Fruit fly (Drosophila melanogaster) whole organism, embryonic: Measurements from ENCODE around the gene CG8176.
A peak's percentile ranks its signal among the peaks of the same experiment; 100 is the strongest.

Source experiments
- CG1024 ChIP-seq: fragments of 200-800 bp; sonication (Bioruptor generic); IDR thresholded peaks from 2 replicates; pipeline ENCODE4 v1.3.6; 2022; ENCODE audit warnings: missing biosample characterization, missing genetic modification characterization
- CG10979 ChIP-seq: fragments of 200-800 bp; sonication (Bioruptor generic); optimal IDR thresholded peaks from 2 replicates; lab custom pipeline; 2018; ENCODE audit warnings: missing biosample characterization, mild to moderate bottlenecking, missing genetic modification characterization, moderate library complexity
- CG11085 ChIP-seq: fragments of 200-800 bp; sonication (Bioruptor generic); IDR thresholded peaks from 2 replicates; pipeline ENCODE4 v1.3.6; 2022; ENCODE audit warnings: missing biosample characterization, missing genetic modification characterization
- CG11695 ChIP-seq: fragments of 200-800 bp; sonication (Bioruptor generic); IDR thresholded peaks from 3 replicates; pipeline ENCODE4 v1.3.6; 2022; ENCODE audit warnings: missing biosample characterization, missing genetic modification characterization
- CG12391 ChIP-seq: fragments of 200-800 bp; sonication (Bioruptor generic); optimal IDR thresholded peaks from 3 replicates; lab custom pipeline; 2018; ENCODE audit warnings: missing biosample characterization, mild to moderate bottlenecking, missing genetic modification characterization, moderate library complexity
- CG12744 ChIP-seq: fragments of 200-800 bp; sonication (Bioruptor generic); optimal IDR thresholded peaks from 2 replicates; lab custom pipeline; 2016; ENCODE audit warnings: missing biosample characterization, missing genetic modification characterization
- CG1602 ChIP-seq: fragments of 200-800 bp; sonication (Bioruptor generic); optimal IDR thresholded peaks from 3 replicates; lab custom pipeline; 2016; ENCODE audit warnings: missing biosample characterization, missing genetic modification characterization
- CG17385 ChIP-seq: fragments of 200-800 bp; sonication (Bioruptor generic); optimal IDR thresholded peaks from 3 replicates; lab custom pipeline; 2018; ENCODE audit warnings: missing biosample characterization, mild to moderate bottlenecking, missing genetic modification characterization
- CG1792 ChIP-seq: fragments of 200-800 bp; sonication (Bioruptor generic); optimal IDR thresholded peaks from 2 replicates; lab custom pipeline; 2016; ENCODE audit warnings: missing biosample characterization, missing genetic modification characterization
- CG2875 ChIP-seq: fragments of 200-800 bp; sonication (Bioruptor generic); optimal IDR thresholded peaks from 2 replicates; lab custom pipeline; 2017; ENCODE audit warnings: missing biosample characterization, mild to moderate bottlenecking, missing genetic modification characterization, missing genetic modification reagents
- CG3163 ChIP-seq: fragments of 200-800 bp; sonication (Bioruptor generic); optimal IDR thresholded peaks from 3 replicates; lab custom pipeline; 2016; ENCODE audit warnings: missing biosample characterization, missing genetic modification characterization
- CG34376 ChIP-seq: fragments of 200-800 bp; sonication (Bioruptor generic); optimal IDR thresholded peaks from 2 replicates; lab custom pipeline; 2018; ENCODE audit warnings: missing biosample characterization, mild to moderate bottlenecking, missing genetic modification characterization
- CG3847 ChIP-seq: fragments of 200-800 bp; sonication (Bioruptor generic); IDR thresholded peaks from 2 replicates; pipeline ENCODE4 v1.3.6; 2022; ENCODE audit warnings: missing biosample characterization, missing genetic modification characterization
- CG4404 ChIP-seq: fragments of 200-800 bp; sonication (Bioruptor generic); IDR thresholded peaks from 2 replicates; pipeline ENCODE4 v1.3.6; 2022; ENCODE audit warnings: missing biosample characterization, missing genetic modification characterization
- CG5953 ChIP-seq: fragments of 200-800 bp; sonication (Bioruptor generic); IDR thresholded peaks from 2 replicates; pipeline ENCODE4 v1.3.6; 2022; ENCODE audit warnings: missing biosample characterization, missing genetic modification characterization
- CG7928 ChIP-seq: fragments of 200-800 bp; sonication (Bioruptor generic); optimal IDR thresholded peaks from 2 replicates; lab custom pipeline; 2017; ENCODE audit warnings: missing biosample characterization, mild to moderate bottlenecking, missing genetic modification characterization
- CG7963 ChIP-seq: fragments of 200-800 bp; sonication (Bioruptor generic); IDR thresholded peaks from 3 replicates; pipeline ENCODE4 v1.3.6; 2022; ENCODE audit warnings: missing biosample characterization, missing genetic modification characterization; ENCODE audit not compliant: partially characterized antibody
- CG7987 ChIP-seq: fragments of 200-800 bp; sonication (Bioruptor generic); optimal IDR thresholded peaks from 2 replicates; lab custom pipeline; 2018; ENCODE audit warnings: missing biosample characterization, mild to moderate bottlenecking, missing genetic modification characterization, moderate library complexity
- Ets97D ChIP-seq: fragments of 200-800 bp; sonication (Bioruptor generic); optimal IDR thresholded peaks from 3 replicates; lab custom pipeline; 2016; ENCODE audit warnings: missing biosample characterization, missing genetic modification characterization
- Hmr ChIP-seq: fragments of 200-800 bp; sonication (Bioruptor generic); optimal IDR thresholded peaks from 3 replicates; lab custom pipeline; 2017; ENCODE audit warnings: mild to moderate bottlenecking, missing biosample characterization, missing genetic modification reagents, missing genetic modification characterization
- Hr51 ChIP-seq, 2 experiments: fragments of 200-800 bp; sonication (Bioruptor generic); optimal IDR thresholded peaks; 2 replicates in 1 of 2; 3 replicates in 1 of 2; lab custom pipeline; 2016 to 2018; ENCODE audit warnings: missing biosample characterization in 2 of 2, missing genetic modification characterization in 2 of 2, mild to moderate bottlenecking in 1 of 2, moderate library complexity in 1 of 2
- Rx ChIP-seq: fragments of 200-800 bp; sonication (Bioruptor generic); IDR thresholded peaks from 2 replicates; pipeline ENCODE4 v1.3.6; 2022; ENCODE audit warnings: missing biosample characterization, missing genetic modification characterization
- Sry-δ ChIP-seq: fragments of 200-800 bp; sonication (Bioruptor generic); optimal IDR thresholded peaks from 2 replicates; lab custom pipeline; 2016; ENCODE audit warnings: missing biosample characterization, missing genetic modification characterization
- Stat92E ChIP-seq, 3 experiments: fragments of >200 bp in 2 of 3; fragments of 200-800 bp in 1 of 3; sonication (Bioruptor generic) in 1 of 3; optimal IDR thresholded peaks; 2 replicates each; lab custom pipeline; 2017 to 2019; ENCODE audit warnings: missing biosample characterization in 3 of 3, missing genetic modification characterization in 3 of 3, mild to moderate bottlenecking in 1 of 3, moderate library complexity in 1 of 3
- amos ChIP-seq: fragments of 200-800 bp; sonication (Bioruptor generic); IDR thresholded peaks from 2 replicates; pipeline ENCODE4 v1.3.6; 2022; ENCODE audit warnings: missing biosample characterization, missing genetic modification characterization; ENCODE audit not compliant: partially characterized antibody
- ase ChIP-seq: fragments of 200-800 bp; sonication (Bioruptor generic); IDR thresholded peaks from 3 replicates; pipeline ENCODE4 v1.3.6; 2022; ENCODE audit warnings: missing biosample characterization, missing genetic modification characterization
- ato ChIP-seq: fragments of 200-800 bp; sonication (Bioruptor generic); IDR thresholded peaks from 2 replicates; pipeline ENCODE4 v1.3.6; 2022; ENCODE audit warnings: missing biosample characterization, missing genetic modification characterization; ENCODE audit not compliant: partially characterized antibody
- bbx ChIP-seq: fragments of 200-800 bp; sonication (Bioruptor generic); IDR thresholded peaks from 2 replicates; pipeline ENCODE4 v1.3.6; 2022; ENCODE audit warnings: missing biosample characterization, missing genetic modification characterization; ENCODE audit not compliant: partially characterized antibody
- bsh ChIP-seq, 2 experiments: fragments of 200-800 bp; sonication (Bioruptor generic); optimal IDR thresholded peaks; 2 replicates each; lab custom pipeline; 2017 to 2018; ENCODE audit warnings: mild to moderate bottlenecking in 2 of 2, missing biosample characterization in 2 of 2, missing genetic modification characterization in 2 of 2, moderate library complexity in 1 of 2
- caup ChIP-seq: fragments of 200-800 bp; sonication (Bioruptor generic); optimal IDR thresholded peaks from 3 replicates; lab custom pipeline; 2017; ENCODE audit warnings: missing biosample characterization, mild to moderate bottlenecking, missing genetic modification characterization, moderate library complexity; ENCODE audit not compliant: severe bottlenecking
- danr ChIP-seq: fragments of 200-800 bp; sonication (Bioruptor generic); IDR thresholded peaks from 2 replicates; pipeline ENCODE4 v1.3.6; 2022; ENCODE audit warnings: missing biosample characterization, missing genetic modification characterization
- dm ChIP-seq: fragments of 200-800 bp; sonication (Bioruptor generic); optimal IDR thresholded peaks from 3 replicates; lab custom pipeline; 2016; ENCODE audit warnings: missing biosample characterization, missing genetic modification characterization
- jigr1 ChIP-seq: fragments of 200-800 bp; sonication (Bioruptor generic); IDR thresholded peaks from 3 replicates; pipeline ENCODE4 v1.3.6; 2022; ENCODE audit warnings: missing biosample characterization, missing genetic modification characterization
- jing ChIP-seq: fragments of 200-800 bp; sonication (Bioruptor generic); optimal IDR thresholded peaks from 2 replicates; lab custom pipeline; 2018; ENCODE audit warnings: missing biosample characterization, mild to moderate bottlenecking, missing genetic modification characterization
- luna ChIP-seq: fragments of 200-800 bp; sonication (Bioruptor generic); optimal IDR thresholded peaks from 2 replicates; lab custom pipeline; 2016; ENCODE audit warnings: missing biosample characterization, missing genetic modification characterization
- nau ChIP-seq: fragments of 200-800 bp; sonication (Bioruptor generic); optimal IDR thresholded peaks from 3 replicates; lab custom pipeline; 2017; ENCODE audit warnings: missing biosample characterization, mild to moderate bottlenecking, missing genetic modification characterization, missing genetic modification reagents
- oc ChIP-seq: fragments of 200-800 bp; sonication (Bioruptor generic); optimal IDR thresholded peaks from 2 replicates; lab custom pipeline; 2018; ENCODE audit warnings: missing biosample characterization, mild to moderate bottlenecking, missing genetic modification characterization, moderate library complexity
- pb ChIP-seq: fragments of 200-800 bp; sonication (Bioruptor generic); optimal IDR thresholded peaks from 3 replicates; lab custom pipeline; 2016; ENCODE audit warnings: missing biosample characterization, missing genetic modification characterization
- pzg ChIP-seq: fragments of 200-800 bp; sonication (Bioruptor generic); optimal IDR thresholded peaks from 3 replicates; lab custom pipeline; 2018; ENCODE audit warnings: missing biosample characterization, mild to moderate bottlenecking, missing genetic modification characterization, moderate library complexity
- sens-2 ChIP-seq: fragments of 200-800 bp; sonication (Bioruptor generic); IDR thresholded peaks from 2 replicates; pipeline ENCODE4 v1.3.6; 2022; ENCODE audit warnings: missing biosample characterization, missing genetic modification characterization
- sim ChIP-seq: fragments of 200-800 bp; sonication (Bioruptor generic); IDR thresholded peaks from 2 replicates; pipeline ENCODE4 v1.3.6; 2022; ENCODE audit warnings: missing biosample characterization, missing genetic modification characterization
- sqz ChIP-seq: fragments of 200-800 bp; sonication (Bioruptor generic); optimal IDR thresholded peaks from 3 replicates; lab custom pipeline; 2018; ENCODE audit warnings: missing biosample characterization, mild to moderate bottlenecking, missing genetic modification characterization
- stc ChIP-seq: fragments of 200-800 bp; sonication (Bioruptor generic); IDR thresholded peaks from 2 replicates; pipeline ENCODE4 v1.3.6; 2022; ENCODE audit warnings: missing biosample characterization, missing genetic modification characterization
- tll ChIP-seq, 2 experiments: fragments of 200-800 bp in 1 of 2; fragments of >200 bp in 1 of 2; sonication (Bioruptor generic) in 1 of 2; optimal IDR thresholded peaks; 2 replicates each; lab custom pipeline; 2017 to 2019; ENCODE audit warnings: missing biosample characterization in 2 of 2, missing genetic modification characterization in 2 of 2, mild to moderate bottlenecking in 1 of 2, moderate library complexity in 1 of 2
- trh ChIP-seq: fragments of 200-800 bp; sonication (Bioruptor generic); optimal IDR thresholded peaks from 2 replicates; lab custom pipeline; 2016; ENCODE audit warnings: missing biosample characterization, missing genetic modification characterization
- usp ChIP-seq: fragments of >200 bp; optimal IDR thresholded peaks from 2 replicates; lab custom pipeline; 2017; ENCODE audit warnings: missing biosample characterization, missing genetic modification characterization
- wek ChIP-seq: fragments of 200-800 bp; sonication (Bioruptor generic); optimal IDR thresholded peaks from 3 replicates; lab custom pipeline; 2018; ENCODE audit warnings: missing biosample characterization, mild to moderate bottlenecking, missing genetic modification characterization, moderate library complexity
- zen2 ChIP-seq: fragments of 200-800 bp; sonication (Bioruptor generic); IDR thresholded peaks from 3 replicates; pipeline ENCODE4 v1.3.6; 2022; ENCODE audit warnings: missing biosample characterization, missing genetic modification characterization; ENCODE audit not compliant: partially characterized antibody

Gene CG8176

DNA sequence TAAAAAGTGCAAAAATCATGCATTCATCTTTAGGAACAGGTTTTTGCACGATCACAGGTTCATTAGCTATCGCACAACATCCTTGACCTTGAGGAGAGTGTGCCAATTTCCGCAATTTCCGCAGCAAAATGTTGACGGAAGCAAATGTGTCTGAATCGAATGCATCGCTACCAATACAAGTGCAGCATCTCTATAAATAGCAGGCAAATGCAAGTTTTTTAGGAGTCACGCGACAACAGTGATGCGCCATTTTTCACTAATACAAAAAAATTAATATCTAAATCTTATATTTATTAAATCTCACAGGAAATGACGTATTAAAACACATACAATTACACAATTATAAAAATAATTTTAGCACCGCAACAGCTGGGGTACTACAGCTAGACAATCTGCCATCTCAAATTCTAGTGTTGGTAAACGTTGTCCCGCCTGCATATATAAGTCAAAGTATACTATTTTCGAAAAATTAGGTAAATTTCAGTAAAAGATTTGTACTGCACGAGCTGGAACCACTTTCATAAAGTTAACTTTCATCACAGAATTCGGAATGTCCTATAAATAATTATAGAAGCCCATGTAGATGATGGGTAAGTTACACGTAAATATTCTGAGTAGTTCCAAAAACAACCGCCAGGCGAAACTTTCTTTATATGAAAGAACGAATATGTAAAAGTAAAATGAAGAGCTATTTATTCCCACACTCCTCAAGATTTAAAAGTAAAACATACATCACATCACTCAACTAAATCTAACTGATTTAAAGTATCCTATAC lies 58.2 kb downstream of the CG8176 start, which contains the start of gene CG9399 (continued):
- TF ChIP-seq pb (GFP tag; lab: Kevin White, UChicago) = peak; percentile 61
- TF ChIP-seq CG1792 (GFP tag; lab: Kevin White, UChicago) = peak; percentile 84
- TF ChIP-seq CG34376 (GFP tag; lab: Kevin White, UChicago) = peak; percentile 64
- TF ChIP-seq CG7963 (GFP tag; lab: Robert Waterston, UW) = no peak
- TF ChIP-seq Ets97D (GFP tag; lab: Kevin White, UChicago) = peak; percentile 94
- TF ChIP-seq jing (GFP tag; lab: Kevin White, UChicago) = peak; percentile 95
- TF ChIP-seq danr (GFP tag; lab: Robert Waterston, UW) = peak; percentile 94
- peak in 1 of 3 experiments; percentile 36 for TF ChIP-seq Stat92E (GFP tag; optimal IDR thresholded peaks at IDR 0.05; lab: Kevin White, UChicago)
- TF ChIP-seq usp (GFP tag; lab: Kevin White, UChicago) = no peak
- peak; percentile 77 for TF ChIP-seq luna (GFP tag; lab: Kevin White, UChicago)
- peak; percentile 96 to 98 for TF ChIP-seq Hr51 (GFP tag; optimal IDR thresholded peaks at IDR 0.05; lab: Kevin White, UChicago)
- peak; percentile 93 for TF ChIP-seq sqz (GFP tag; lab: Kevin White, UChicago)
- peak; percentile 86 to 98 for TF ChIP-seq bsh (GFP tag; optimal IDR thresholded peaks at IDR 0.05; lab: Kevin White, UChicago)
- peak; percentile 97 for TF ChIP-seq Hmr
- TF ChIP-seq Sry-δ = peak; percentile 73
- peak; percentile 97 for TF ChIP-seq stc (GFP tag; lab: Robert Waterston, UW)
- peak; percentile 20 to 90 for TF ChIP-seq tll (GFP tag; optimal IDR thresholded peaks at IDR 0.05; lab: Kevin White, UChicago)
- TF ChIP-seq trh (GFP tag; lab: Kevin White, UChicago) = peak; percentile 97
- peak; percentile 44 for TF ChIP-seq bbx (GFP tag; lab: Robert Waterston, UW)
- peak; percentile 98 for TF ChIP-seq Rx (GFP tag; lab: Robert Waterston, UW)
- peak; percentile 97 for TF ChIP-seq sens-2
- TF ChIP-seq CG17385 (GFP tag; lab: Kevin White, UChicago) = peak; percentile 94
- TF ChIP-seq CG12744 (GFP tag; lab: Kevin White, UChicago) = peak; percentile 93
- peak; percentile 98 for TF ChIP-seq ase (GFP tag; lab: Robert Waterston, UW)
- TF ChIP-seq CG11695 (GFP tag; lab: Robert Waterston, UW) = peak; percentile 96
- peak; percentile 95 for TF ChIP-seq CG10979 (tag; lab: Kevin White, UChicago)
- TF ChIP-seq dm (GFP tag; lab: Kevin White, UChicago) = peak; percentile 79
- TF ChIP-seq ato = no peak
- TF ChIP-seq CG12391 (tag; lab: Kevin White, UChicago) = peak; percentile 99
- TF ChIP-seq CG1024 (GFP tag; lab: Robert Waterston, UW) = peak; percentile 93
- TF ChIP-seq CG4404 (GFP tag; lab: Robert Waterston, UW) = peak; percentile 97
- TF ChIP-seq CG7987 (GFP tag; lab: Kevin White, UChicago) = peak; percentile 92
- peak; percentile 99 for TF ChIP-seq CG1602
- TF ChIP-seq CG2875 (GFP tag; lab: Kevin White, UChicago) = peak; percentile 96
- peak; percentile 95 for TF ChIP-seq caup (GFP tag; lab: Kevin White, UChicago)
- peak; percentile 59 for TF ChIP-seq pzg
- peak; percentile 97 for TF ChIP-seq CG3847 (GFP tag; lab: Robert Waterston, UW)
- peak; percentile 72 for TF ChIP-seq CG7928
- no peak for TF ChIP-seq zen2 (GFP tag; lab: Robert Waterston, UW)
- peak; percentile 77 for TF ChIP-seq wek
- TF ChIP-seq CG3163 (GFP tag; lab: Kevin White, UChicago) = peak; percentile 71
- TF ChIP-seq sim (GFP tag; lab: Robert Waterston, UW) = peak; percentile 95
- peak; percentile 93 for TF ChIP-seq nau
- TF ChIP-seq jigr1 (GFP tag; lab: Robert Waterston, UW) = peak; percentile 93
- TF ChIP-seq CG11085 (GFP tag; lab: Robert Waterston, UW) = peak; percentile 95
- TF ChIP-seq oc = peak; percentile 97
- peak; percentile 98 for TF ChIP-seq CG5953 (GFP tag; lab: Robert Waterston, UW)
- peak; percentile 64; the same call in 1 of the 2 replicates for TF ChIP-seq amos (GFP tag; lab: Robert Waterston, UW)
